Worm (Caenorhabditis elegans) whole organism, L4 larva: ENCODE results near the gene stdh-3.

ENCODE experiments used
- D1046.2 ChIP-seq: fragments of 200-800 bp; sonication (Bioruptor generic); IDR thresholded peaks from 2 replicates; pipeline ENCODE4 v1.3.6; 2022; ENCODE audit warnings: missing genetic modification characterization, missing compliant biosample characterization
- attf-4 ChIP-seq: sonication (generic microtip); optimal IDR thresholded peaks from 3 replicates; lab custom pipeline; 2017; ENCODE audit warnings: missing biosample characterization, missing genetic modification characterization
- daf-12 ChIP-seq: fragments of 150-350 bp; optimal IDR thresholded peaks from 2 replicates; lab custom pipeline; 2014; ENCODE audit warnings: missing biosample characterization, missing genetic modification reagents, missing genetic modification characterization
- dpl-1 ChIP-seq: fragments of 150-350 bp; optimal IDR thresholded peaks from 2 replicates; lab custom pipeline; 2014; ENCODE audit warnings: missing biosample characterization, missing genetic modification reagents, missing genetic modification characterization
- lsy-2 ChIP-seq, 2 experiments: fragments of 150-350 bp in 1 of 2; sonication (generic microtip) in 1 of 2; optimal IDR thresholded peaks; 2 replicates each; lab custom pipeline; 2014 to 2017; ENCODE audit warnings: missing biosample characterization in 2 of 2, missing genetic modification characterization in 2 of 2
- madf-5 ChIP-seq, 2 experiments: fragments of 200-800 bp; sonication (Bioruptor generic); IDR thresholded peaks; 2 replicates each; pipeline ENCODE4 v1.3.6; 2022; ENCODE audit warnings: missing compliant biosample characterization in 2 of 2, missing genetic modification characterization in 2 of 2
- nhr-11 ChIP-seq: fragments of 150-350 bp; optimal IDR thresholded peaks from 2 replicates; lab custom pipeline; 2014; ENCODE audit warnings: missing biosample characterization, missing genetic modification characterization
- pha-4 ChIP-seq, 2 experiments: fragments of 150-350 bp in 1 of 2; fragments of 200-800 bp in 1 of 2; sonication (Bioruptor generic) in 1 of 2; IDR thresholded peaks in 1 of 2; optimal IDR thresholded peaks in 1 of 2; 2 replicates each; pipeline versions ENCODE4 v1.3.6 to Lab custom; 2014 to 2022; ENCODE audit warnings: missing genetic modification characterization in 2 of 2, missing genetic modification reagents in 2 of 2, missing biosample characterization in 1 of 2, missing compliant biosample characterization in 1 of 2
- spr-3 ChIP-seq: fragments of 200-800 bp; sonication (Bioruptor generic); optimal IDR thresholded peaks from 2 replicates; lab custom pipeline; 2018; ENCODE audit warnings: mild to moderate bottlenecking, missing genetic modification characterization, missing compliant biosample characterization
- unc-130 ChIP-seq: sonication (generic microtip); optimal IDR thresholded peaks from 2 replicates; lab custom pipeline; 2016; ENCODE audit warnings: missing genetic modification reagents, missing genetic modification characterization, missing compliant biosample characterization
- ztf-11 ChIP-seq: fragments of 150-350 bp; optimal IDR thresholded peaks from 2 replicates; lab custom pipeline; 2014; ENCODE audit warnings: missing biosample characterization, missing genetic modification characterization

DNA sequence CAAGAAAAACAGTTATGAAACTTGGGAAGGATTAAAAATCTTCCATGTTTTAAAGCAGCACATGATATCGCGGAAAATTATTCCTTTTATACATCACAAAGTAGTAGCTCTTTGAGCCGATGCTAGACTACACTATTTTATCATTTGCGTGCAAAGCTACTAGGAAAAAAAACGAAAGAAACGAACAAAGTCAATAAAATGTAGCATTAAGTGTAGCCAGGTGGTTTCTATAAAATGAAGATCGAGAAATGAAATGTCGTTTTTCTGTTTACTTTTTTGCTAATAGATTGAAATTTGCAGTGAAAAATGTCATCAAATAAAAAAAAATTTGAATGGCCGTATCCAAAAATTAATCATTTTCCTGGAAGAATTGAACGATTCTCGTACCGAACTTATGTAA lies 31.5 kb upstream of the stdh-3 start, which contains the start of gene cpt-5:
- TF ChIP-seq nhr-11 (no peak), dpl-1 (no peak), pha-4 (GFP tag; IDR thresholded peaks at IDR 0.05; lab: Robert Waterston, UW) (no peak), pha-4 (tag; optimal IDR thresholded peaks at IDR 0.05; lab: Kevin White, UChicago) (no peak), unc-130 (GFP tag; lab: Kevin White, UChicago) (no peak), attf-4 (tag; lab: Kevin White, UChicago) (no peak), spr-3 (GFP tag; lab: Kevin White, UChicago) (no peak), ztf-11 (tag; lab: Kevin White, UChicago) (no peak), madf-5 (GFP tag; IDR thresholded peaks at IDR 0.05; lab: Robert Waterston, UW) (no peak), daf-12 (tag; lab: Kevin White, UChicago) (no peak), D1046.2 (no peak), lsy-2 (tag; optimal IDR thresholded peaks at IDR 0.05; lab: Kevin White, UChicago) (no peak)
